Fruit fly (Drosophila melanogaster): ENCODE data around the gene gw.

dm6 chr4:697463-697862 is 37.1 kb upstream of the gw start, which contains the start of gene ey:
- TF ChIP-seq ttk (optimal IDR thresholded peaks at IDR 0.05), result no peak
- no peak for TF ChIP-seq psq (optimal IDR thresholded peaks at IDR 0.05)
- TF ChIP-seq h (optimal IDR thresholded peaks at IDR 0.05), result no peak
- TF ChIP-seq insv (optimal IDR thresholded peaks at IDR 0.05), result no peak
- TF ChIP-seq Sin3A (optimal IDR thresholded peaks at IDR 0.05), result no peak
- TF ChIP-seq Myc (optimal IDR thresholded peaks at IDR 0.05), result no peak

Measured in Kc167 (cell line).